Fruit fly (Drosophila melanogaster): ENCODE results near the gene CG42795.
A peak's percentile ranks its signal among the peaks of the same experiment; 100 is the strongest.

Gene CG42795

DNA sequence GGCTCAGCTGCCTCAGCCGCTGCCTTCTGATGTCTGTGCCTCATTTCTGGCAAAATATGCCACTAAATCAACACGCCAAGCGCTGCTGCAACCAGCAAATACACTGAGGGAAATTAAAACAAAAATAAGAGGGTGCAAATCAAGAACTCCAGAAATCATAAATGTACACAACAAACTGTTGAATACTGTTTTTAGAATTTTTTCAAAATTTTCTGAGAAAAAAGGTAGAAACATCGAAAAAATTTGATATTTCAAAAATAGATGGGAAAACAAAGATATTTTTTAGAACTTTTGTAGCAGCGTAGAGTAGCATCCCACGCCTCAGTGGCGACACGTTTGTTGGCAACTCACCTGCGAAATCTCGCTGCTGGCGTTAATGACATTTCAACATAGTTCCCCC lies 47.2 kb downstream of the CG42795 start:
- TF ChIP-seq Mnt (GFP tag; optimal IDR thresholded peaks at IDR 0.05) (no peak), Hr96 (GFP tag; optimal IDR thresholded peaks at IDR 0.05) (no peak), cnc (optimal IDR thresholded peaks at IDR 0.05) (no peak), CG5204 (GFP tag; optimal IDR thresholded peaks at IDR 0.05) (no peak), ovo (GFP tag; optimal IDR thresholded peaks at IDR 0.05) (no peak)

DNA sequence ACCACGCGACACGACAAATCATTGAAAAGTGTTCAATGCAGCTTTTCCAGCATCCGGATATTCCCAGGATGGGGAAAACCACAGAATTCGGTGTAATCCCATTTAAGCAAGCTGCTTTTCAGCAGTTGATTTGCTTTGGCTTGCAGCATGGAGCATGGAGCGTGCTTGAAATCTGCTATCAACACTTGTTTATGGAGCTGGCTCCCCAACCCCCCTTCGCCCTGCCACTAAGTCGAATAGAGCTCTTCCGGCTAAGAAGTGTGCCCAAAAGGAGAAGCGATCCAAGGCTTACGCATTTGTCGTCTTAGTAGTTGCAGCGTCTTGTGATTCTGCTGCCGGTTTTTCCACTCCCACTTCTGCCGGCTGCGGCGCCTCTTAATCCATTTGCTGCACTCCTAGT lies 48.8 kb downstream of the CG42795 start:
- TF ChIP-seq CG33017 (tag; optimal IDR thresholded peaks at IDR 0.05) (no peak), cic (GFP tag; optimal IDR thresholded peaks at IDR 0.05) (no peak), Hr96 (GFP tag; optimal IDR thresholded peaks at IDR 0.05) (no peak), Mnt (GFP tag; optimal IDR thresholded peaks at IDR 0.05) (no peak), Clk (GFP tag; optimal IDR thresholded peaks at IDR 0.05) (no peak), cnc (optimal IDR thresholded peaks at IDR 0.05) (no peak), tj (GFP tag; optimal IDR thresholded peaks at IDR 0.05) (no peak), CG7045 (GFP tag; optimal IDR thresholded peaks at IDR 0.05) (no peak), CG7101 (tag; optimal IDR thresholded peaks at IDR 0.05) (no peak), pad (GFP tag; optimal IDR thresholded peaks at IDR 0.05) (no peak), CG1620 (GFP tag; optimal IDR thresholded peaks at IDR 0.05) (no peak), toe (GFP tag; optimal IDR thresholded peaks at IDR 0.05) (no peak), Crg-1 (GFP tag; optimal IDR thresholded peaks at IDR 0.05) (no peak), bab1 (GFP tag; optimal IDR thresholded peaks at IDR 0.05) (no peak), kay (GFP tag; ENCODE audit: borderline replicate concordance) (no peak), CG12768 (GFP tag; optimal IDR thresholded peaks at IDR 0.05) (no peak), CG11617 (GFP tag; optimal IDR thresholded peaks at IDR 0.05) (no peak), CG5204 (GFP tag; optimal IDR thresholded peaks at IDR 0.05) (no peak)

DNA sequence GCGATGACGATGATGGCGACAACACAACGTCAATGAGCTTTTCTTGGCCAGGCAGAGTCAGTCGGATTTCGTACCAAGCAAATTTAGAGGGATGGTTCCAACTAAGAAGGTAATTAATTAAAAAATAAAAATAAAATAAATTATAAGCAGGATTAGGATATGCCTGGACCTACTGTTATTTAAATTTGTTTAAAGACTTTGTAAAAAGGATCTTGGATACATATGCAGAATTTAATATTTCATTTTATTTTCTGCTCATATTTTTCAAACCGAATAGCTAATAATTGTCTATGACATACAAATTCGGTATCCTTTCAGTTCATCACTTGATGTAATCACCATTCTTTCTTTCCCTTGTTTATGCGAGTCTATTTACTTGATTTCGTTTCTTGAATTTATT lies 49.3 kb downstream of the CG42795 start:
- no peak for TF ChIP-seq Crg-1 (GFP tag; optimal IDR thresholded peaks at IDR 0.05)
- TF ChIP-seq CG33017 (tag; optimal IDR thresholded peaks at IDR 0.05) = no peak
- no peak for TF ChIP-seq CG7045 (GFP tag; optimal IDR thresholded peaks at IDR 0.05)
- no peak for TF ChIP-seq kay (GFP tag; ENCODE audit: borderline replicate concordance)
- no peak for TF ChIP-seq CG14711 (tag; optimal IDR thresholded peaks at IDR 0.05)
- no peak for TF ChIP-seq bab1 (GFP tag; optimal IDR thresholded peaks at IDR 0.05)
- TF ChIP-seq CG5204 (GFP tag; optimal IDR thresholded peaks at IDR 0.05) = no peak

DNA sequence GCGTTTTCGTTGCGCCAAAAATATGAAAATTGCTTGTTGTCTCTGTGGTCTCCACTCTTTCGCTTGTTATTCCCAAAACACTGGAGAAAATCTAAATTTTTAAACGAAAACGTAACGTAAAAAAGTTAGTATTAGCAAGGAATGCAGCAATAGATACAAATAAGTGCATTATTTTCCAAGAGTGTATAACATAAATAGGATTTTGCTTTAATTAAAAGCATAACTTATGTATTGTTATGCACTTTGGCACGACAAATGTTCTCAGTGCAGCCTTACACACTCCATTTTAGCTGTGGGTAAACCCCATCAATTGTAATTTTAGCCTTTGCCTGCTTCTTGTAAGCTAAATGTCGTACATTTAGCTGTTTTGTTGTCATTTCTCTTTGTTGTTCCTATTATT lies 50.5 kb downstream of the CG42795 start:
- no peak for TF ChIP-seq CG11617 (GFP tag; optimal IDR thresholded peaks at IDR 0.05)
- TF ChIP-seq bab1 (GFP tag; optimal IDR thresholded peaks at IDR 0.05) = no peak
- no peak for TF ChIP-seq CG14711 (tag; optimal IDR thresholded peaks at IDR 0.05)
- TF ChIP-seq cnc (optimal IDR thresholded peaks at IDR 0.05) = no peak
- TF ChIP-seq Hr96 (GFP tag; optimal IDR thresholded peaks at IDR 0.05) = no peak
- no peak for TF ChIP-seq Mnt (GFP tag; optimal IDR thresholded peaks at IDR 0.05)
- no peak for TF ChIP-seq CG7101 (tag; optimal IDR thresholded peaks at IDR 0.05)
- TF ChIP-seq Clk (GFP tag; optimal IDR thresholded peaks at IDR 0.05) = no peak
- TF ChIP-seq toe (GFP tag; optimal IDR thresholded peaks at IDR 0.05) = no peak
- no peak for TF ChIP-seq CG7045 (GFP tag; optimal IDR thresholded peaks at IDR 0.05)
- TF ChIP-seq cic (GFP tag; optimal IDR thresholded peaks at IDR 0.05) = no peak
- no peak for TF ChIP-seq CG1620 (GFP tag; optimal IDR thresholded peaks at IDR 0.05)

DNA sequence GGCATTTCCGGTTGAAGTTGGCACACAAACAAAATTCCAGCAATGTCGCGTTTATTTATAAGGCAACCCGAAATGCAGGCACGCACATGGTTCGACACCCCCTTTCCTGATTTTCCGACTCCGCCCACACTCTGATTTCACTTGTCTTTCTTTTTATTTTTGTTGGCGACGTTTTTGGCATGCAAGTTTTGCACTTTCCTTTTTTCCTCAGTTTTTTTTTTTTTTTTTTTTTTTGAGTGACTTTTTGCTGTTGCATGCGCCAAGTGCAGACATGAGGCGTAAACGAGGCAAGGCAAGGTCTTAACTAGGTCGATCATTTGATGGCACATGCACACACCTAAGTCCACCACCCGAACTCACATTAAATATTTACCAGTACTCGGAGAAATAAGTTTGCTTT lies 56.6 kb downstream of the CG42795 start:
- TF ChIP-seq cic (GFP tag; optimal IDR thresholded peaks at IDR 0.05) (no peak), CG5204 (GFP tag; optimal IDR thresholded peaks at IDR 0.05) (no peak), kay (GFP tag; ENCODE audit: borderline replicate concordance) (peak; percentile 5), CG12768 (GFP tag; optimal IDR thresholded peaks at IDR 0.05) (no peak), CG1620 (GFP tag; optimal IDR thresholded peaks at IDR 0.05) (no peak), tj (GFP tag; optimal IDR thresholded peaks at IDR 0.05) (peak; percentile 2)

DNA sequence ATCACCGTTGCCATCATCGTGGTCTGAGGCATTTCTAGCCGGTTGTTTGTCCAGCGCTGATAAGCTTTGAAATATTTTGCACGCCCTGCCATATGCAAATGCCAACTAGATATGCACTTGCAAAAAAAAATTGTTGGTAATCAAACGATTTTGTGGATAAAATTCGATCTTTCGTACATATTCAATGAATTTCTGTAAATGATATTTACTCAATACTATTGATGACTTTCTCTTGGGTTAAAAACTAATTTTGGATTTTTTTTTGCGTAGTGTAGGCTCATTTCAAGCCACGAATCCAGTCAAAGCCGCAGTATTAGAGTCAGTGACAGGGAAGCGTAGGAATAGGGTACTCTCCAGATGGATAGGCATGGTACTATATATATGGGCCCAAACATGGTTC lies 57.6 kb downstream of the CG42795 start:
- TF ChIP-seq CG14711 (tag; optimal IDR thresholded peaks at IDR 0.05) (no peak), CG33017 (tag; optimal IDR thresholded peaks at IDR 0.05) (no peak), CG7045 (GFP tag; optimal IDR thresholded peaks at IDR 0.05) (no peak), ovo (GFP tag; optimal IDR thresholded peaks at IDR 0.05) (no peak), CG7101 (tag; optimal IDR thresholded peaks at IDR 0.05) (no peak), cic (GFP tag; optimal IDR thresholded peaks at IDR 0.05) (no peak), cnc (optimal IDR thresholded peaks at IDR 0.05) (no peak), Hr96 (GFP tag; optimal IDR thresholded peaks at IDR 0.05) (no peak), CG11617 (GFP tag; optimal IDR thresholded peaks at IDR 0.05) (no peak), Clk (GFP tag; optimal IDR thresholded peaks at IDR 0.05) (no peak), bab1 (GFP tag; optimal IDR thresholded peaks at IDR 0.05) (no peak), toe (GFP tag; optimal IDR thresholded peaks at IDR 0.05) (no peak), tj (GFP tag; optimal IDR thresholded peaks at IDR 0.05) (no peak), Mnt (GFP tag; optimal IDR thresholded peaks at IDR 0.05) (no peak), CG12768 (GFP tag; optimal IDR thresholded peaks at IDR 0.05) (no peak), Crg-1 (GFP tag; optimal IDR thresholded peaks at IDR 0.05) (no peak), pad (GFP tag; optimal IDR thresholded peaks at IDR 0.05) (no peak), kay (GFP tag; ENCODE audit: borderline replicate concordance) (no peak), CG5204 (GFP tag; optimal IDR thresholded peaks at IDR 0.05) (no peak)

DNA sequence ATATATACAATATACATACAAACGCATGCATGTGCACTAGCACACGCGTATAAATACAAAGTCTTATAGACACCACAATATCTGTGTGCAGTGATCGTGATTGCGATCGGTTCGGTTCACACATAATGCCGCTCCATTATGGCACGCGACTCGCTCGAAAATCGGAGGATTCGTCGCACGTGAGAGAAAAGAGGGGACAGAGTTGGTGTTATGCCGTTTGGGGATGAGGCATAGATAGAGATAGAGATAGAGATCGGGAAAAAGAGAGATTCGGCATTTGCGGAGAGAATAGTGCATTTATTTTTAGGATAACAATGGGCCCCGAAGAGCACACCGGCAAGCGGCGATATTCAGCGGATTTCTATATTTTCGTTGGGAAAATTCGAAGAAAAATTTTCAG lies 58.7 kb downstream of the CG42795 start:
- no peak for TF ChIP-seq CG33017 (tag; optimal IDR thresholded peaks at IDR 0.05)
- peak; percentile 1 for TF ChIP-seq kay (GFP tag; ENCODE audit: borderline replicate concordance)
